Fruit fly (Drosophila melanogaster) whole organism, prepupa: ENCODE data around the gene Unr.

Experiments used
- CG31627 ChIP-seq: fragments of 200-800 bp; sonication (Bioruptor generic); optimal IDR thresholded peaks from 3 replicates; lab custom pipeline; 2016; ENCODE audit warnings: missing biosample characterization, missing genetic modification characterization
- Hr4 ChIP-seq: fragments of 200-800 bp; sonication (Bioruptor generic); optimal IDR thresholded peaks from 3 replicates; lab custom pipeline; 2016; ENCODE audit warnings: missing biosample characterization, missing genetic modification characterization

DNA sequence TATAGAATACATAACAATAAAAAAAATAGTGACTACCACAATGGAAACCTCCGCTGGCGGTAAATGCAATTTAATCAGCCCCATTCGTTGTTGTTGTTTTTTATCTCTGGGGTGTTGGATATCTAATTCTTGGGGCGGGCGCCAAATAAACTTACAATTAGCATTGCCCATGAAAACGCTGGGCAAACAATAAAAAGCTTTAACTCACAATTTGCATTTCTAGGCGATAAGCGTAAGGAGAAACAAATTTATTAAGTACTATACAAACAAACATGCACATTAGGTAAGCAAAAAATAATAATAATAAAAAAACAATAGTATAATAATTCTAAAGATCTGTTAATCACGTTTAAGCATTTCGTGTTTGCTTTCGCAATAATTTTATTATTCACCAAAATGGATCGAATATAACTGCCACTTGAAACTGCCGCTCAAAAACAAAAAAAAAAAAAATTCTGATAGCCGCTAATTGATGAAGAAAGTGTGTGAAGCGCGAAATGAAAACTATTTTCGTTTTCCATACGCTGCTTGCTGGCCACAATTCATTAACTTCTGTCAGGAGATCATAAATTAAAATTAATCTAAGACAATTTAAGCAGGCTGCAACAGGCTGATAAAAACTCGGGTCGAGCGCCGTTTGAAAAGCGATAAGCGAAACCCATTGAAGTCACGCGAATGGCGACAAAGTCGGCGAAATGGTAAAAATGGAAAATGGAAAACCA lies 5.8 kb upstream of the Unr start:
- TF ChIP-seq Hr4 (GFP tag; lab: Kevin White, UChicago): no peak
- no peak for TF ChIP-seq CG31627
